Fruit fly (Drosophila melanogaster) whole organism, pupa: Measurements from ENCODE around the gene CG14957.
A peak's percentile ranks its signal among the peaks of the same experiment; 100 is the strongest.

Experiments
- CG12605 ChIP-seq: fragments of 200-800 bp; sonication (Bioruptor generic); IDR thresholded peaks from 2 replicates; pipeline ENCODE4 v1.3.6; 2022; ENCODE audit warnings: missing biosample characterization, missing genetic modification characterization
- CG8159 ChIP-seq: fragments of 200-800 bp; sonication (Bioruptor generic); optimal IDR thresholded peaks from 3 replicates; lab custom pipeline; 2018; ENCODE audit warnings: missing biosample characterization, mild to moderate bottlenecking, missing genetic modification characterization, moderate library complexity

DNA sequence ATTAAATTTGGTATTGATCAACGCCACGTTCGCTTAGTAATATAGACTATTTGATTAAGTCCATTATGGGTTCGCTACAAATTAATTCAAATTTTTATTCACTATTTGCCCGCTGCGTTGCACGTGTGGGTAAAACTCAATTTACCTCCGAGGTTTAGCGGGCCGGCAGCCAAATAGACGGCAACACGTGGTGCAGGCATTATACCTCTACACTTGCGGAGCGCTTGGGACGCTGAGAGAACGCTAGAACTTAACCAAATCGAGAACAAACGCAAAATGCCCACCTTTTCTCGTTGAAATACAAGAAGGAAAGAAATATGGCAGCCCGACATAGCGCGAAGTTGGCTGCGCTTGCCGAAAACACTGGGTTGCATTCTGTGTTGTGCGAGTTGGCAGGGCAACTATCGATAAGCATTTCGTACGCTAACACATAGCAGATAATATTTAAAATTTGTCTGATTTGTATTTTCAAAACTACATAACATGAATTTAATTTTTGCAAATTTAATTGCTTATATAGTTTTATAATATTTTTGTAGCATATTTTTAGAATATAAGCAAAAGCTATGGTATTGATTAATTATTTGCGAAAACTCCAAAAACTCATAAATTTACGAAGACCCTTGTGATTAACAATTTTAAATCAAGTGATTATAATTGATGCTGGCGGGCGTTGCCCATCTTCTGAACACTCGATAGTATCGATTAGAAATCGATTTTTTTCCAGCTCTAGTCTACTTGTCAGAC lies 35.5 kb downstream of the CG14957 start, which contains the start of the genes RpL28 and eIF1:
- TF ChIP-seq CG8159 (tag; lab: Kevin White, UChicago) (peak; percentile 67), CG12605 (GFP tag; lab: Robert Waterston, UW) (peak; percentile 53; the same call in 1 of the 2 replicates)
